Worm (Caenorhabditis elegans) whole organism, L4 larva: ENCODE data around the gene H40L08.3.
A peak's percentile ranks its signal among the peaks of the same experiment; 100 is the strongest.

Experiments used
- D1046.2 ChIP-seq: fragments of 200-800 bp; sonication (Bioruptor generic); IDR thresholded peaks from 2 replicates; pipeline ENCODE4 v1.3.6; 2022; ENCODE audit warnings: missing genetic modification characterization, missing compliant biosample characterization
- F44E2.7 ChIP-seq: fragments of 200-800 bp; sonication (Bioruptor generic); IDR thresholded peaks from 2 replicates; pipeline ENCODE4 v2.1.2; 2022; ENCODE audit warnings: missing genetic modification characterization, missing compliant biosample characterization
- F49E8.2 ChIP-seq: sonication (generic microtip); optimal IDR thresholded peaks from 2 replicates; lab custom pipeline; 2016; ENCODE audit warnings: missing compliant biosample characterization, mild to moderate bottlenecking, missing genetic modification characterization, borderline replicate concordance
- ZK337.2 ChIP-seq: fragments of 200-800 bp; sonication (Bioruptor generic); IDR thresholded peaks from 2 replicates; pipeline ENCODE4 v1.3.6; 2022; ENCODE audit warnings: missing genetic modification reagents, missing genetic modification characterization, missing compliant biosample characterization
- aha-1 ChIP-seq: fragments of 150-350 bp; peaks from one replicate; lab custom pipeline; 2014; ENCODE audit warnings: missing biosample characterization, missing genetic modification characterization
- ceh-44 ChIP-seq: fragments of 200-800 bp; sonication (Bioruptor generic); IDR thresholded peaks from 2 replicates; pipeline ENCODE4 v1.3.6; 2022; ENCODE audit warnings: missing genetic modification reagents, missing genetic modification characterization, missing compliant biosample characterization
- cey-2 ChIP-seq: sonication (generic microtip); optimal IDR thresholded peaks from 3 replicates; lab custom pipeline; 2017; ENCODE audit warnings: missing genetic modification characterization, mild to moderate bottlenecking, missing compliant biosample characterization, antibody characterized with exemption, borderline replicate concordance; ENCODE audit not compliant: insufficient read depth
- daf-16 ChIP-seq, 3 experiments: sonication (generic microtip); optimal IDR thresholded peaks; 2 replicates each; lab custom pipeline; 2016 to 2017; ENCODE audit warnings: missing genetic modification characterization in 3 of 3, missing genetic modification reagents in 3 of 3, mild to moderate bottlenecking in 2 of 3, missing compliant biosample characterization in 2 of 3, missing biosample characterization in 1 of 3, moderate library complexity in 1 of 3
- dmd-6 ChIP-seq: fragments of 200-800 bp; sonication (Bioruptor generic); IDR thresholded peaks from 2 replicates; pipeline ENCODE4 v1.3.6; 2022; ENCODE audit warnings: missing genetic modification reagents, missing genetic modification characterization, missing compliant biosample characterization
- dmd-9 ChIP-seq: fragments of 200-800 bp; sonication (Bioruptor generic); IDR thresholded peaks from 2 replicates; pipeline ENCODE4 v1.3.6; 2022; ENCODE audit warnings: missing genetic modification reagents, missing genetic modification characterization, missing compliant biosample characterization
- dve-1 ChIP-seq: sonication (generic microtip); optimal IDR thresholded peaks from 2 replicates; lab custom pipeline; 2017; ENCODE audit warnings: antibody characterized with exemption, mild to moderate bottlenecking, missing genetic modification characterization, missing compliant biosample characterization; ENCODE audit not compliant: insufficient read depth
- fos-1 ChIP-seq: fragments of 150-350 bp; optimal IDR thresholded peaks from 2 replicates; lab custom pipeline; 2014; ENCODE audit warnings: missing biosample characterization, missing genetic modification characterization
- hlh-11 ChIP-seq: fragments of 200-800 bp; sonication (Bioruptor generic); optimal IDR thresholded peaks from 2 replicates; lab custom pipeline; 2018; ENCODE audit warnings: mild to moderate bottlenecking, missing genetic modification characterization, missing compliant biosample characterization
- hmg-1.1 ChIP-seq: fragments of 200-800 bp; sonication (Bioruptor generic); IDR thresholded peaks from 2 replicates; pipeline ENCODE4 v1.3.6; 2022; ENCODE audit warnings: missing genetic modification reagents, missing genetic modification characterization, missing compliant biosample characterization
- lim-7 ChIP-seq: fragments of 200-800 bp; sonication (Bioruptor generic); IDR thresholded peaks from 2 replicates; pipeline ENCODE4 v1.3.6; 2022; ENCODE audit warnings: missing genetic modification characterization, missing compliant biosample characterization
- lin-1 ChIP-seq: fragments of 200-800 bp; sonication (Bioruptor generic); IDR thresholded peaks from 2 replicates; pipeline ENCODE4 v1.3.6; 2022; ENCODE audit warnings: missing genetic modification reagents, missing genetic modification characterization, missing compliant biosample characterization
- lin-15B ChIP-seq: fragments of 150-350 bp; sonication (generic microtip); optimal IDR thresholded peaks from 3 replicates; lab custom pipeline; 2014; ENCODE audit warnings: missing biosample characterization, missing genetic modification characterization
- lin-29 ChIP-seq: fragments of 200-800 bp; sonication (Bioruptor generic); IDR thresholded peaks from 2 replicates; pipeline ENCODE4 v1.3.6; 2022; ENCODE audit warnings: missing genetic modification reagents, missing genetic modification characterization, missing compliant biosample characterization
- lin-39 ChIP-seq: fragments of 150-350 bp; optimal IDR thresholded peaks from 2 replicates; lab custom pipeline; 2014; ENCODE audit warnings: missing biosample characterization, missing genetic modification reagents, missing genetic modification characterization
- madf-5 ChIP-seq, 2 experiments: fragments of 200-800 bp; sonication (Bioruptor generic); IDR thresholded peaks; 2 replicates each; pipeline ENCODE4 v1.3.6; 2022; ENCODE audit warnings: missing compliant biosample characterization in 2 of 2, missing genetic modification characterization in 2 of 2
- mep-1 ChIP-seq: fragments of 150-350 bp; sonication (generic microtip); optimal IDR thresholded peaks from 3 replicates; lab custom pipeline; 2014; ENCODE audit warnings: missing biosample characterization, missing genetic modification characterization
- mxl-2 ChIP-seq: fragments of 200-800 bp; sonication (Bioruptor generic); conservative IDR thresholded peaks from 2 replicates; pipeline ENCODE4 v1.3.6; 2022; ENCODE audit warnings: missing genetic modification reagents, missing genetic modification characterization, missing compliant biosample characterization
- nhr-10 ChIP-seq: fragments of 150-350 bp; optimal IDR thresholded peaks from 2 replicates; lab custom pipeline; 2014; ENCODE audit warnings: missing biosample characterization, missing genetic modification characterization
- nhr-237 ChIP-seq: sonication (generic microtip); optimal IDR thresholded peaks from 2 replicates; lab custom pipeline; 2017; ENCODE audit warnings: missing biosample characterization, missing genetic modification characterization
- nhr-28 ChIP-seq: fragments of 150-350 bp; optimal IDR thresholded peaks from 2 replicates; lab custom pipeline; 2014; ENCODE audit warnings: missing biosample characterization, missing genetic modification characterization
- nhr-6 ChIP-seq: fragments of 150-350 bp; optimal IDR thresholded peaks from 2 replicates; lab custom pipeline; 2014; ENCODE audit warnings: missing biosample characterization, missing genetic modification characterization
- nhr-77 ChIP-seq: fragments of 150-350 bp; optimal IDR thresholded peaks from 2 replicates; lab custom pipeline; 2014; ENCODE audit warnings: missing biosample characterization, missing genetic modification characterization
- pqm-1 ChIP-seq: sonication (generic microtip); optimal IDR thresholded peaks from 2 replicates; lab custom pipeline; 2017; ENCODE audit warnings: missing biosample characterization, missing genetic modification characterization
- snpc-1.2 ChIP-seq: fragments of 200-800 bp; sonication (Bioruptor generic); IDR thresholded peaks from 2 replicates; pipeline ENCODE4 v1.3.6; 2022; ENCODE audit warnings: missing genetic modification reagents, missing genetic modification characterization, missing compliant biosample characterization
- snpc-4 ChIP-seq: fragments of 150-350 bp; optimal IDR thresholded peaks from 2 replicates; lab custom pipeline; 2014; ENCODE audit warnings: missing biosample characterization, missing genetic modification characterization
- spr-3 ChIP-seq: fragments of 200-800 bp; sonication (Bioruptor generic); optimal IDR thresholded peaks from 2 replicates; lab custom pipeline; 2018; ENCODE audit warnings: mild to moderate bottlenecking, missing genetic modification characterization, missing compliant biosample characterization
- unc-130 ChIP-seq: sonication (generic microtip); optimal IDR thresholded peaks from 2 replicates; lab custom pipeline; 2016; ENCODE audit warnings: missing genetic modification reagents, missing genetic modification characterization, missing compliant biosample characterization
- unc-39 ChIP-seq: sonication (generic microtip); optimal IDR thresholded peaks from 2 replicates; lab custom pipeline; 2017; ENCODE audit warnings: missing biosample characterization, missing genetic modification characterization
- unc-62 ChIP-seq, 3 experiments: fragments of 150-350 bp in 1 of 3; sonication (generic microtip); optimal IDR thresholded peaks in 2 of 3; peaks in 1 of 3; 1 replicate in 1 of 3; 2 replicates in 2 of 3; lab custom pipeline; 2014 to 2017; ENCODE audit warnings: missing biosample characterization in 3 of 3, missing genetic modification characterization in 3 of 3, missing genetic modification reagents in 3 of 3, missing genotype in 1 of 3
- ztf-11 ChIP-seq: fragments of 150-350 bp; optimal IDR thresholded peaks from 2 replicates; lab custom pipeline; 2014; ENCODE audit warnings: missing biosample characterization, missing genetic modification characterization
- ztf-7 ChIP-seq: fragments of 150-350 bp; optimal IDR thresholded peaks from 2 replicates; lab custom pipeline; 2014; ENCODE audit warnings: missing biosample characterization, missing genetic modification characterization

The H40L08.3 gene

ce11 chrX:15097763-15098162 is 21.9 kb upstream of the H40L08.3 start, which contains the start of gene F09B12.3:
F09B12.3 (minus strand) TSS chrX:15097954.
- no peak for TF ChIP-seq lin-29
- no peak for TF ChIP-seq daf-16 (GFP tag; optimal IDR thresholded peaks at IDR 0.05; lab: Kevin White, UChicago)
- TF ChIP-seq daf-16 (tag; optimal IDR thresholded peaks at IDR 0.05; lab: Kevin White, UChicago): peak; percentile 52
- no peak for TF ChIP-seq snpc-1.2 (GFP tag; lab: Robert Waterston, UW)
- TF ChIP-seq mxl-2: no peak
- peak; percentile 27 for TF ChIP-seq hlh-11 (tag; lab: Kevin White, UChicago)
- TF ChIP-seq ztf-11 (tag; lab: Kevin White, UChicago): no peak
- no peak for TF ChIP-seq unc-130 (GFP tag; lab: Kevin White, UChicago)
- no peak for TF ChIP-seq dmd-9
- no peak for TF ChIP-seq lin-1 (GFP tag; lab: Robert Waterston, UW)
- peak; percentile 94 for TF ChIP-seq pqm-1 (tag; lab: Kevin White, UChicago)
- TF ChIP-seq ceh-44: no peak
- peak; percentile 51 for TF ChIP-seq dmd-6 (GFP tag; lab: Robert Waterston, UW)
- peak; percentile 45 for TF ChIP-seq nhr-28 (tag; lab: Kevin White, UChicago)
- peak; percentile 35 for TF ChIP-seq dve-1 (tag; lab: Kevin White, UChicago)
- TF ChIP-seq nhr-237: no peak
- no peak for TF ChIP-seq lin-15B
- peak; percentile 10 for TF ChIP-seq nhr-77 (tag; lab: Kevin White, UChicago)
- no peak for TF ChIP-seq hmg-1.1 (GFP tag; lab: Robert Waterston, UW)
- TF ChIP-seq cey-2: no peak
- TF ChIP-seq unc-39 (tag; lab: Kevin White, UChicago): no peak

- TF ChIP-seq D1046.2: no peak
- TF ChIP-seq ZK337.2 (GFP tag; lab: Robert Waterston, UW): no peak
- no peak for TF ChIP-seq madf-5 (GFP tag; IDR thresholded peaks at IDR 0.05; lab: Robert Waterston, UW)
- TF ChIP-seq lin-1 (GFP tag; lab: Robert Waterston, UW): no peak
- no peak for TF ChIP-seq ceh-44
- no peak for TF ChIP-seq lim-7
- peak; percentile 64 for TF ChIP-seq dmd-6 (GFP tag; lab: Robert Waterston, UW)
- peak; percentile 20 for TF ChIP-seq dve-1 (tag; lab: Kevin White, UChicago)
- no peak for TF ChIP-seq unc-62 (GFP tag; optimal IDR thresholded peaks at IDR 0.05 in 1 of 2; lab: Kevin White, UChicago)
- TF ChIP-seq unc-62 (tag; optimal IDR thresholded peaks at IDR 0.05; lab: Kevin White, UChicago): no peak
- TF ChIP-seq F44E2.7 (GFP tag; lab: Robert Waterston, UW): no peak
- TF ChIP-seq snpc-4: no peak
- TF ChIP-seq nhr-77 (tag; lab: Kevin White, UChicago): no peak
- TF ChIP-seq F49E8.2 (tag; lab: Kevin White, UChicago): no peak
- TF ChIP-seq daf-16 (GFP tag; optimal IDR thresholded peaks at IDR 0.05; lab: Kevin White, UChicago): no peak
- peak; percentile 63 for TF ChIP-seq daf-16 (tag; optimal IDR thresholded peaks at IDR 0.05; lab: Kevin White, UChicago)
- no peak for TF ChIP-seq nhr-10
- peak; percentile 20 for TF ChIP-seq hlh-11 (tag; lab: Kevin White, UChicago)
- TF ChIP-seq pqm-1 (tag; lab: Kevin White, UChicago): peak; percentile 27
- no peak for TF ChIP-seq spr-3
- TF ChIP-seq mep-1: no peak
- peak; percentile 58 for TF ChIP-seq aha-1
- no peak for TF ChIP-seq lin-39 (tag; lab: Kevin White, UChicago)
- TF ChIP-seq unc-130 (GFP tag; lab: Kevin White, UChicago): no peak
- no peak for TF ChIP-seq fos-1 (tag; lab: Kevin White, UChicago)
- TF ChIP-seq lin-29: no peak
- TF ChIP-seq ztf-7 (tag; lab: Kevin White, UChicago): no peak
Measured at ce11 chrX:15096277-15096676, 20.4 kb upstream of the H40L08.3 start.

- peak in 1 of 2 experiments; percentile 73 for TF ChIP-seq unc-62 (GFP tag; optimal IDR thresholded peaks at IDR 0.05 in 1 of 2; lab: Kevin White, UChicago)
- TF ChIP-seq unc-62 (tag; optimal IDR thresholded peaks at IDR 0.05; lab: Kevin White, UChicago): no peak
- TF ChIP-seq nhr-6: no peak
Measured at ce11 chrX:15094973-15095372, 19.1 kb upstream of the H40L08.3 start, which contains the start of gene F09B12.7. F09B12.7 (minus strand) TSS chrX:15095073.
